Fruit fly (Drosophila melanogaster) whole organism, pupa: Measurements from ENCODE around the gene PIG-Wb.

Experiments used
- CG13204 ChIP-seq: fragments of 200-800 bp; sonication (Bioruptor generic); optimal IDR thresholded peaks from 2 replicates; lab custom pipeline; 2018; ENCODE audit warnings: missing biosample characterization, mild to moderate bottlenecking, missing genetic modification characterization, moderate library complexity
- CG14655 ChIP-seq: fragments of 200-800 bp; sonication (Bioruptor generic); optimal IDR thresholded peaks from 3 replicates; lab custom pipeline; 2017; ENCODE audit warnings: mild to moderate bottlenecking, missing biosample characterization, missing genetic modification reagents, missing genetic modification characterization
- CG15710 ChIP-seq: fragments of 200-800 bp; sonication (Bioruptor generic); optimal IDR thresholded peaks from 2 replicates; lab custom pipeline; 2018; ENCODE audit warnings: missing biosample characterization, mild to moderate bottlenecking, missing genetic modification characterization, moderate library complexity
- CG17806 ChIP-seq: fragments of 200-800 bp; sonication (Bioruptor generic); optimal IDR thresholded peaks from 2 replicates; lab custom pipeline; 2018; ENCODE audit warnings: missing biosample characterization, mild to moderate bottlenecking, missing genetic modification characterization, moderate library complexity
- fd96Ca ChIP-seq: fragments of 200-800 bp; sonication (Bioruptor generic); IDR thresholded peaks from 3 replicates; pipeline ENCODE4 v1.3.6; 2022; ENCODE audit warnings: missing biosample characterization, missing genetic modification characterization
- gl ChIP-seq: fragments of 200-800 bp; sonication (Bioruptor generic); optimal IDR thresholded peaks from 2 replicates; lab custom pipeline; 2018; ENCODE audit warnings: missing biosample characterization, mild to moderate bottlenecking, missing genetic modification characterization

DNA sequence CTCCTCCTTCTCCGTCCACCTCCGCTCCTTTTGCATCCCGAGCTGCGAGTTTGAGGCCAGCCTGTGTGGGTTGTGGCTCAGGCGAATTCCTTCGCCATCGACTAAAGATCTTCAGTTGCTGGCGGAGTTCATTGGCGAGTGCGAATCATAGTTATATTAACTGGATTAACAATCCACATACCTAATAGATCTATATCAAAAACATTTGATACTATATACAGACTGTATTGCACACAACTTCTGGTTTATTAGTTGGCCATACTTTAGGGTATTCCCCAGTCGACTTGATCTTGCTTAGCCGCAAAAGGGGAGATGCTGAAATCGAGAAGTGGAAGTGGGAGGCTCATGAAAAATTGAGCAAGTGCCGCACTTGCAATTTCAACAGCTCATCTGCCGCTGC lies 45.0 kb downstream of the PIG-Wb start:
- TF ChIP-seq gl = peak; percentile 10
- TF ChIP-seq fd96Ca (GFP tag; lab: Robert Waterston, UW) = no peak
- TF ChIP-seq CG13204 = no peak
- TF ChIP-seq CG15710 (tag; lab: Kevin White, UChicago) = peak; percentile 44
- TF ChIP-seq CG14655 = peak; percentile 61
- TF ChIP-seq CG17806 = peak; percentile 70
